Worm (Caenorhabditis elegans): ENCODE results near the gene ttr-23.

DNA sequence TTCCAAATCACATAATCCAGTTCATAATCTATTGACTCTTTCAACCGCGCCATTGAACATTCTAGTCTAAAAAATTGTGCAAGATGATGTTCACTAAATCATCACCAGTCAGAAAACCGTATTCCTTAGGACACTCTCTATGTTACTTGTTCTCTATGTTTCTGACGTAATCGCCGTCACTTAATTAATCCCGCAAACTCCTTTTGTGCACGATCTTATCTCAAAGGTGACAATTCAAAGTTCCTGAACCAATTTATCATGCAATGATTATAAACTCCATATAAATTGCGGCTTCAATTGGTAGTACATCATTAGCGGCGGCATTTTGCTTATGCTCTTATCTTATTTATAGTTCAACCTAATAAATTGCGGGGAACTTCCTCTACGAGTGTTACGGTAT lies 26.8 kb downstream of the ttr-23 start:
- no peak for TF ChIP-seq T22C8.4 (GFP tag; IDR thresholded peaks at IDR 0.05)
- no peak for TF ChIP-seq ztf-29 (GFP tag; IDR thresholded peaks at IDR 0.05)
- no peak for TF ChIP-seq klf-2 (GFP tag; conservative IDR thresholded peaks at IDR 0.05)

Data from whole organism, midembryonic.